Fruit fly (Drosophila melanogaster) whole organism, wandering third instar larva: ENCODE results near the gene RpS27.

Experiments used
- Abd-B ChIP-seq: fragments of >200 bp; optimal IDR thresholded peaks from 2 replicates; lab custom pipeline; 2017; ENCODE audit warnings: missing biosample characterization, missing genetic modification characterization
- CG32264 ChIP-seq: fragments of 200-800 bp; sonication (Bioruptor generic); optimal IDR thresholded peaks from 2 replicates; lab custom pipeline; 2016; ENCODE audit warnings: missing biosample characterization, missing genetic modification characterization
- CG9705 ChIP-seq: fragments of 200-800 bp; sonication (Bioruptor generic); optimal IDR thresholded peaks from 2 replicates; lab custom pipeline; 2018; ENCODE audit warnings: missing biosample characterization, mild to moderate bottlenecking, missing genetic modification characterization
- CrebA ChIP-seq: fragments of 200-800 bp; sonication (Bioruptor generic); optimal IDR thresholded peaks from 2 replicates; lab custom pipeline; 2016; ENCODE audit warnings: missing biosample characterization, mild to moderate bottlenecking, missing genetic modification characterization, borderline replicate concordance
- Dfd ChIP-seq: fragments of >200 bp; optimal IDR thresholded peaks from 2 replicates; lab custom pipeline; 2017; ENCODE audit warnings: missing biosample characterization, missing genetic modification characterization
- Dif ChIP-seq: fragments of 200-275, 200-300 bp; sonication (Bioruptor generic); optimal IDR thresholded peaks from 2 replicates; lab custom pipeline; 2018; ENCODE audit warnings: missing biosample characterization, missing genetic modification characterization; ENCODE audit not compliant: partially characterized antibody
- GATAd ChIP-seq: sonication (Bioruptor generic); optimal IDR thresholded peaks from 2 replicates; lab custom pipeline; 2016; ENCODE audit warnings: missing biosample characterization, missing genetic modification characterization
- HLH106 ChIP-seq: fragments of 200-800 bp; optimal IDR thresholded peaks from 3 replicates; lab custom pipeline; 2019; ENCODE audit warnings: missing biosample characterization, mild to moderate bottlenecking, missing genetic modification characterization, moderate library complexity
- Hnf4 ChIP-seq: fragments of 200-800 bp; sonication (Bioruptor generic); optimal IDR thresholded peaks from 2 replicates; lab custom pipeline; 2016; ENCODE audit warnings: missing biosample characterization, mild to moderate bottlenecking, missing genetic modification characterization
- Hr78 ChIP-seq: fragments of >200 bp; optimal IDR thresholded peaks from 2 replicates; lab custom pipeline; 2017; ENCODE audit warnings: missing biosample characterization, missing genetic modification characterization
- Hr83 ChIP-seq: fragments of 200-300 bp; sonication (Bioruptor generic); optimal IDR thresholded peaks from 2 replicates; lab custom pipeline; 2016; ENCODE audit warnings: missing biosample characterization, mild to moderate bottlenecking, missing genetic modification characterization, moderate library complexity; ENCODE audit not compliant: poor library complexity, severe bottlenecking
- Jra ChIP-seq: sonication (Bioruptor generic); optimal IDR thresholded peaks from 2 replicates; lab custom pipeline; 2016; ENCODE audit warnings: missing biosample characterization, missing genetic modification characterization
- Mio ChIP-seq: sonication (Bioruptor generic); optimal IDR thresholded peaks from 2 replicates; lab custom pipeline; 2016; ENCODE audit warnings: missing biosample characterization, missing genetic modification characterization
- Myc ChIP-seq: fragments of >200 bp; optimal IDR thresholded peaks from 2 replicates; lab custom pipeline; 2017
- N ChIP-seq: fragments of >200 bp; optimal IDR thresholded peaks from 2 replicates; lab custom pipeline; 2018; ENCODE audit warnings: missing biosample characterization, missing external identifiers, missing genetic modification characterization
- OdsH ChIP-seq: fragments of 200-800 bp; sonication (Bioruptor generic); optimal IDR thresholded peaks from 2 replicates; lab custom pipeline; 2016; ENCODE audit warnings: missing biosample characterization, mild to moderate bottlenecking, missing genetic modification characterization
- Rel ChIP-seq, 2 experiments: fragments of 200-800 bp; sonication (Bioruptor generic) in 1 of 2; optimal IDR thresholded peaks; 2 replicates in 1 of 2; 3 replicates in 1 of 2; lab custom pipeline; 2016 to 2019; ENCODE audit warnings: mild to moderate bottlenecking in 2 of 2, missing biosample characterization in 2 of 2, missing genetic modification characterization in 2 of 2, moderate library complexity in 1 of 2
- Sp1 ChIP-seq: fragments of 200-800 bp; sonication (Bioruptor generic); optimal IDR thresholded peaks from 3 replicates; lab custom pipeline; 2019; ENCODE audit warnings: missing biosample characterization, mild to moderate bottlenecking, missing genetic modification characterization, moderate library complexity
- Vsx2 ChIP-seq: fragments of 200-300, 225-300 bp; sonication (Bioruptor generic); optimal IDR thresholded peaks from 2 replicates; lab custom pipeline; 2018; ENCODE audit warnings: missing biosample characterization, missing genetic modification characterization; ENCODE audit not compliant: partially characterized antibody
- br ChIP-seq: fragments of 200-800 bp; sonication (Bioruptor generic); optimal IDR thresholded peaks from 2 replicates; lab custom pipeline; 2016; ENCODE audit warnings: missing biosample characterization, missing genetic modification characterization
- brk ChIP-seq: fragments of 200-800 bp; sonication (Bioruptor generic); optimal IDR thresholded peaks from 2 replicates; lab custom pipeline; 2016; ENCODE audit warnings: missing biosample characterization, mild to moderate bottlenecking, missing genetic modification characterization
- dl ChIP-seq, 2 experiments: fragments of 175-275, 200-275 bp in 1 of 2; fragments of 200-275 bp in 1 of 2; sonication (Bioruptor generic); optimal IDR thresholded peaks; lab custom pipeline; 2018; ENCODE audit warnings: mild to moderate bottlenecking in 2 of 2, missing biosample characterization in 2 of 2, missing genetic modification characterization in 2 of 2, moderate library complexity in 2 of 2; ENCODE audit not compliant: partially characterized antibody in 2 of 2, insufficient read depth in 1 of 2
- dmrt93B ChIP-seq: fragments of 200-800 bp; sonication (Bioruptor generic); optimal IDR thresholded peaks from 2 replicates; lab custom pipeline; 2018; ENCODE audit warnings: missing biosample characterization, mild to moderate bottlenecking, missing genetic modification characterization
- dsf ChIP-seq: sonication (Bioruptor generic); optimal IDR thresholded peaks from 2 replicates; lab custom pipeline; 2016; ENCODE audit warnings: missing biosample characterization, missing genetic modification characterization, borderline replicate concordance
- ey ChIP-seq: fragments of 200-800 bp; sonication (Bioruptor generic); optimal IDR thresholded peaks from 2 replicates; lab custom pipeline; 2016; ENCODE audit warnings: missing biosample characterization, missing genetic modification characterization
- foxo ChIP-seq, 2 experiments: fragments of 200-800 bp; sonication (Bioruptor generic); optimal IDR thresholded peaks; 2 replicates in 1 of 2; 3 replicates in 1 of 2; lab custom pipeline; 2016 to 2017; ENCODE audit warnings: missing biosample characterization in 2 of 2, missing genetic modification characterization in 2 of 2
- fru ChIP-seq: fragments of 200-800 bp; sonication (Bioruptor generic); optimal IDR thresholded peaks from 3 replicates; lab custom pipeline; 2016; ENCODE audit warnings: missing biosample characterization, mild to moderate bottlenecking, missing genetic modification characterization
- h ChIP-seq: fragments of 200-800 bp; sonication (Bioruptor generic); optimal IDR thresholded peaks from 3 replicates; lab custom pipeline; 2016; ENCODE audit warnings: missing biosample characterization, mild to moderate bottlenecking, missing genetic modification characterization
- jim ChIP-seq: fragments of 175-275, 200-325 bp; sonication (Bioruptor generic); optimal IDR thresholded peaks from 2 replicates; lab custom pipeline; 2016; ENCODE audit warnings: missing biosample characterization, mild to moderate bottlenecking, missing genetic modification characterization
- lola ChIP-seq: fragments of >200 bp; optimal IDR thresholded peaks from 2 replicates; lab custom pipeline; 2017; ENCODE audit warnings: missing biosample characterization, missing genetic modification characterization
- pan ChIP-seq: fragments of >200 bp; optimal IDR thresholded peaks from 2 replicates; lab custom pipeline; 2017
- psq ChIP-seq: fragments of 200-800 bp; sonication (Bioruptor generic); optimal IDR thresholded peaks from 3 replicates; lab custom pipeline; 2017; ENCODE audit warnings: missing biosample characterization, mild to moderate bottlenecking, missing genetic modification characterization, moderate library complexity
- rgr ChIP-seq: fragments of 200-800 bp; sonication (Bioruptor generic); optimal IDR thresholded peaks from 3 replicates; lab custom pipeline; 2016; ENCODE audit warnings: missing biosample characterization, mild to moderate bottlenecking, missing genetic modification characterization
- sage ChIP-seq: fragments of 200-800 bp; sonication (Bioruptor generic); optimal IDR thresholded peaks from 2 replicates; lab custom pipeline; 2016; ENCODE audit warnings: missing biosample characterization, mild to moderate bottlenecking, missing genetic modification characterization
- sv ChIP-seq: fragments of 200-800 bp; sonication (Bioruptor generic); optimal IDR thresholded peaks from 3 replicates; lab custom pipeline; 2016; ENCODE audit warnings: missing biosample characterization, missing genetic modification characterization
- tai ChIP-seq: sonication (Bioruptor generic); optimal IDR thresholded peaks from 2 replicates; lab custom pipeline; 2016; ENCODE audit warnings: missing biosample characterization, missing genetic modification characterization
- usp ChIP-seq: fragments of >200 bp; optimal IDR thresholded peaks from 2 replicates; lab custom pipeline; 2017; ENCODE audit warnings: missing biosample characterization, missing genetic modification characterization
- woc ChIP-seq: sonication (Bioruptor generic); optimal IDR thresholded peaks from 2 replicates; lab custom pipeline; 2016; ENCODE audit warnings: missing biosample characterization, mild to moderate bottlenecking, missing genetic modification characterization

The RpS27 gene

dm6 chr3R:25262322-25262761, 15.0 kb upstream of the RpS27 start, which contains the start of the genes Kdsr and CG11858:
TSS of gene Kdsr (minus strand) at chr3R:25262498.
TSS of gene CG11858 (plus strand) at chr3R:25262741.
- TF ChIP-seq Dif (GFP tag; lab: Kevin White, UChicago), result no peak
- peak; percentile 93 for TF ChIP-seq woc (GFP tag; lab: Kevin White, UChicago)
- no peak for TF ChIP-seq pan (lab: Kevin White, UChicago)
- peak; percentile 57 for TF ChIP-seq GATAd (GFP tag; lab: Kevin White, UChicago)
- peak; percentile 71 for TF ChIP-seq rgr (GFP tag; lab: Kevin White, UChicago)
- peak; percentile 62 for TF ChIP-seq Jra (GFP tag; lab: Kevin White, UChicago)
- TF ChIP-seq dmrt93B (GFP tag; lab: Kevin White, UChicago), result no peak
- no peak for TF ChIP-seq sage
- peak; percentile 72 for TF ChIP-seq CG9705 (GFP tag; lab: Kevin White, UChicago)
- no peak for TF ChIP-seq dl (GFP tag; optimal IDR thresholded peaks at IDR 0.05; lab: Kevin White, UChicago; ENCODE audit: insufficient read depth in 1 of 2, partially characterized antibody in 2 of 2)
- no peak for TF ChIP-seq Rel (GFP tag; optimal IDR thresholded peaks at IDR 0.05; lab: Kevin White, UChicago)
- peak; percentile 53 for TF ChIP-seq Rel (tag; optimal IDR thresholded peaks at IDR 0.05; lab: Kevin White, UChicago)
- TF ChIP-seq psq (GFP tag; lab: Kevin White, UChicago), result peak; percentile 52
- peak; percentile 99 for TF ChIP-seq Myc (lab: Kevin White, UChicago)
- peak; percentile 72 for TF ChIP-seq HLH106 (tag; lab: Kevin White, UChicago)
- no peak for TF ChIP-seq N (GFP tag; lab: Kevin White, UChicago)
- TF ChIP-seq foxo (GFP tag; optimal IDR thresholded peaks at IDR 0.05; lab: Kevin White, UChicago), result peak; percentile 25 to 79
- no peak for TF ChIP-seq lola (GFP tag; lab: Kevin White, UChicago)
- no peak for TF ChIP-seq Abd-B (GFP tag; lab: Kevin White, UChicago)
- TF ChIP-seq dsf (GFP tag; lab: Kevin White, UChicago), result no peak
- TF ChIP-seq Dfd, result no peak
- TF ChIP-seq Mio (GFP tag; lab: Kevin White, UChicago), result no peak
- TF ChIP-seq h (GFP tag; lab: Kevin White, UChicago), result peak; percentile 83
- TF ChIP-seq ey (GFP tag; lab: Kevin White, UChicago), result peak; percentile 75
- no peak for TF ChIP-seq Hr78 (GFP tag; lab: Kevin White, UChicago)
- no peak for TF ChIP-seq Hnf4 (GFP tag; lab: Kevin White, UChicago)
- TF ChIP-seq fru (GFP tag; lab: Kevin White, UChicago), result peak; percentile 75
- TF ChIP-seq sv, result peak; percentile 67
- no peak for TF ChIP-seq tai
- TF ChIP-seq brk, result no peak
- TF ChIP-seq Sp1 (GFP tag; lab: Kevin White, UChicago), result peak; percentile 74
- no peak for TF ChIP-seq CrebA
- no peak for TF ChIP-seq usp (GFP tag; lab: Kevin White, UChicago)
- no peak for TF ChIP-seq jim
- peak; percentile 72 for TF ChIP-seq br (GFP tag; lab: Kevin White, UChicago)
- TF ChIP-seq CG32264 (GFP tag; lab: Kevin White, UChicago), result peak; percentile 36
- peak; percentile 55 for TF ChIP-seq OdsH (GFP tag; lab: Kevin White, UChicago)
- no peak for TF ChIP-seq Hr83
- no peak for TF ChIP-seq Vsx2

dm6 chr3R:25260670-25261069, 13.4 kb upstream of the RpS27 start:
- no peak for TF ChIP-seq Sp1 (GFP tag; lab: Kevin White, UChicago)
- no peak for TF ChIP-seq N (GFP tag; lab: Kevin White, UChicago)
- no peak for TF ChIP-seq CrebA
- TF ChIP-seq tai, result no peak
- no peak for TF ChIP-seq fru (GFP tag; lab: Kevin White, UChicago)
- TF ChIP-seq Dif (GFP tag; lab: Kevin White, UChicago), result no peak
- no peak for TF ChIP-seq Mio (GFP tag; lab: Kevin White, UChicago)
- TF ChIP-seq GATAd (GFP tag; lab: Kevin White, UChicago), result no peak
- TF ChIP-seq foxo (GFP tag; optimal IDR thresholded peaks at IDR 0.05; lab: Kevin White, UChicago), result no peak
- TF ChIP-seq Hr78 (GFP tag; lab: Kevin White, UChicago), result no peak
- TF ChIP-seq Hr83, result no peak
- TF ChIP-seq Jra (GFP tag; lab: Kevin White, UChicago), result no peak
- no peak for TF ChIP-seq Abd-B (GFP tag; lab: Kevin White, UChicago)
- TF ChIP-seq HLH106 (tag; lab: Kevin White, UChicago), result no peak
- TF ChIP-seq jim, result no peak
